Fruit fly (Drosophila melanogaster) whole organism, embryonic: Measurements from ENCODE around the gene CG1299.

ENCODE experiments used
- Adf1 ChIP-seq: fragments of 200-800 bp; sonication (Bioruptor generic); IDR thresholded peaks from 2 replicates; pipeline ENCODE4 v1.3.6; 2022; ENCODE audit warnings: missing biosample characterization, missing genetic modification characterization
- B-H2 ChIP-seq: fragments of 200-800 bp; sonication (Bioruptor generic); optimal IDR thresholded peaks from 2 replicates; lab custom pipeline; 2018; ENCODE audit warnings: missing biosample characterization, mild to moderate bottlenecking, missing genetic modification characterization
- Blimp-1 ChIP-seq: fragments of 200-800 bp; sonication (Bioruptor generic); optimal IDR thresholded peaks from 3 replicates; lab custom pipeline; 2018; ENCODE audit warnings: missing biosample characterization, missing genetic modification characterization, mild to moderate bottlenecking, moderate library complexity, missing genetic modification reagents
- BtbVII ChIP-seq: fragments of 200-800 bp; sonication (Bioruptor generic); optimal IDR thresholded peaks from 3 replicates; lab custom pipeline; 2017; ENCODE audit warnings: missing biosample characterization, mild to moderate bottlenecking, missing genetic modification characterization
- CG10366 ChIP-seq: fragments of 200-800 bp; sonication (Bioruptor generic); IDR thresholded peaks from 2 replicates; pipeline ENCODE4 v1.3.6; 2022; ENCODE audit warnings: missing biosample characterization, missing genetic modification characterization
- CG11085 ChIP-seq: fragments of 200-800 bp; sonication (Bioruptor generic); IDR thresholded peaks from 2 replicates; pipeline ENCODE4 v1.3.6; 2022; ENCODE audit warnings: missing biosample characterization, missing genetic modification characterization
- CG11093 ChIP-seq: fragments of 200-800 bp; sonication (Bioruptor generic); IDR thresholded peaks from 3 replicates; pipeline ENCODE4 v1.3.6; 2022; ENCODE audit warnings: missing biosample characterization, missing genetic modification characterization
- CG14441 ChIP-seq: fragments of 200-800 bp; sonication (Bioruptor generic); IDR thresholded peaks from 2 replicates; pipeline ENCODE4 v1.3.6; 2022; ENCODE audit warnings: missing biosample characterization, missing genetic modification characterization
- CG16779 ChIP-seq: fragments of 200-800 bp; sonication (Bioruptor generic); IDR thresholded peaks from 2 replicates; pipeline ENCODE4 v1.3.6; 2022; ENCODE audit warnings: missing biosample characterization, missing genetic modification characterization
- CG17186 ChIP-seq: fragments of 200-800 bp; sonication (Bioruptor generic); optimal IDR thresholded peaks from 3 replicates; lab custom pipeline; 2017; ENCODE audit warnings: missing biosample characterization, missing genetic modification reagents, missing genetic modification characterization
- CG2120 ChIP-seq: fragments of 200-800 bp; sonication (Bioruptor generic); optimal IDR thresholded peaks from 3 replicates; lab custom pipeline; 2016; ENCODE audit warnings: missing biosample characterization, missing genetic modification characterization
- CG2129 ChIP-seq: fragments of 200-800 bp; sonication (Bioruptor generic); IDR thresholded peaks from 2 replicates; pipeline ENCODE4 v1.3.6; 2022; ENCODE audit warnings: missing biosample characterization, missing genetic modification characterization; ENCODE audit not compliant: partially characterized antibody
- CG2712 ChIP-seq: fragments of 200-800 bp; optimal IDR thresholded peaks from 3 replicates; lab custom pipeline; 2019; ENCODE audit warnings: missing biosample characterization, mild to moderate bottlenecking, missing genetic modification characterization, moderate library complexity
- CG32532 ChIP-seq: fragments of 200-800 bp; sonication (Bioruptor generic); IDR thresholded peaks from 2 replicates; pipeline ENCODE4 v1.3.6; 2022; ENCODE audit warnings: missing biosample characterization, missing genetic modification characterization
- CG32772 ChIP-seq: fragments of 200-800 bp; sonication (Bioruptor generic); IDR thresholded peaks from 2 replicates; pipeline ENCODE4 v1.3.6; 2022; ENCODE audit warnings: missing biosample characterization, missing genetic modification characterization
- CG3407 ChIP-seq: fragments of 200-800 bp; sonication (Bioruptor generic); optimal IDR thresholded peaks from 2 replicates; lab custom pipeline; 2018; ENCODE audit warnings: missing biosample characterization, mild to moderate bottlenecking, missing genetic modification characterization
- CG3995 ChIP-seq: fragments of 200-800 bp; sonication (Bioruptor generic); optimal IDR thresholded peaks from 3 replicates; lab custom pipeline; 2016; ENCODE audit warnings: missing biosample characterization, missing genetic modification characterization
- CG4424 ChIP-seq: fragments of 200-800 bp; sonication (Bioruptor generic); optimal IDR thresholded peaks from 3 replicates; lab custom pipeline; 2016; ENCODE audit warnings: missing biosample characterization, missing genetic modification characterization
- CG4617 ChIP-seq: fragments of 200-800 bp; sonication (Bioruptor generic); optimal IDR thresholded peaks from 3 replicates; lab custom pipeline; 2016; ENCODE audit warnings: missing biosample characterization, missing genetic modification characterization, borderline replicate concordance
- CG5953 ChIP-seq: fragments of 200-800 bp; sonication (Bioruptor generic); IDR thresholded peaks from 2 replicates; pipeline ENCODE4 v1.3.6; 2022; ENCODE audit warnings: missing biosample characterization, missing genetic modification characterization
- CG6791 ChIP-seq: fragments of 200-800 bp; sonication (Bioruptor generic); IDR thresholded peaks from 3 replicates; pipeline ENCODE4 v1.3.6; 2022; ENCODE audit warnings: missing biosample characterization, missing genetic modification characterization; ENCODE audit not compliant: partially characterized antibody
- CG7839 ChIP-seq: fragments of 200-800 bp; sonication (Bioruptor generic); optimal IDR thresholded peaks from 3 replicates; lab custom pipeline; 2018; ENCODE audit warnings: missing biosample characterization, mild to moderate bottlenecking, missing genetic modification characterization, moderate library complexity
- CoRest ChIP-seq: fragments of 200-800 bp; sonication (Bioruptor generic); optimal IDR thresholded peaks from 3 replicates; lab custom pipeline; 2018; ENCODE audit warnings: missing biosample characterization, mild to moderate bottlenecking, missing genetic modification characterization, moderate library complexity
- Dref ChIP-seq: fragments of 200-800 bp; sonication (Bioruptor generic); IDR thresholded peaks from 2 replicates; pipeline ENCODE4 v1.3.6; 2022; ENCODE audit warnings: missing biosample characterization, missing genetic modification characterization
- Ets97D ChIP-seq: fragments of 200-800 bp; sonication (Bioruptor generic); optimal IDR thresholded peaks from 3 replicates; lab custom pipeline; 2016; ENCODE audit warnings: missing biosample characterization, missing genetic modification characterization
- GATAe ChIP-seq: fragments of 200-800 bp; sonication (Bioruptor generic); conservative IDR thresholded peaks from 2 replicates; pipeline ENCODE4 v1.3.6; 2022; ENCODE audit warnings: missing biosample characterization, missing genetic modification characterization
- H15 ChIP-seq: fragments of 200-800 bp; sonication (Bioruptor generic); IDR thresholded peaks from 3 replicates; pipeline ENCODE4 v1.3.6; 2022; ENCODE audit warnings: missing biosample characterization, missing genetic modification characterization
- Hand ChIP-seq: fragments of 200-800 bp; sonication (Bioruptor generic); optimal IDR thresholded peaks from 2 replicates; lab custom pipeline; 2017; ENCODE audit warnings: mild to moderate bottlenecking, missing biosample characterization, missing genetic modification reagents, missing genetic modification characterization
- Hey ChIP-seq: fragments of 200-800 bp; sonication (Bioruptor generic); optimal IDR thresholded peaks from 3 replicates; lab custom pipeline; 2018; ENCODE audit warnings: missing biosample characterization, mild to moderate bottlenecking, missing genetic modification characterization
- Ravus ChIP-seq: fragments of 200-800 bp; sonication (Bioruptor generic); IDR thresholded peaks from 2 replicates; pipeline ENCODE4 v1.3.6; 2022; ENCODE audit warnings: missing biosample characterization, missing genetic modification characterization
- al ChIP-seq: fragments of 200-800 bp; sonication (Bioruptor generic); IDR thresholded peaks from 2 replicates; pipeline ENCODE4 v1.3.6; 2022; ENCODE audit warnings: missing biosample characterization, missing genetic modification characterization
- ap ChIP-seq: fragments of 200-800 bp; sonication (Bioruptor generic); IDR thresholded peaks from 2 replicates; pipeline ENCODE4 v1.3.6; 2022; ENCODE audit warnings: missing biosample characterization, missing genetic modification characterization
- bbx ChIP-seq: fragments of 200-800 bp; sonication (Bioruptor generic); IDR thresholded peaks from 2 replicates; pipeline ENCODE4 v1.3.6; 2022; ENCODE audit warnings: missing biosample characterization, missing genetic modification characterization; ENCODE audit not compliant: partially characterized antibody
- bigmax ChIP-seq: fragments of 200-800 bp; sonication (Bioruptor generic); optimal IDR thresholded peaks from 2 replicates; lab custom pipeline; 2018; ENCODE audit warnings: missing biosample characterization, mild to moderate bottlenecking, missing genetic modification characterization
- chn ChIP-seq: fragments of 200-800 bp; sonication (Bioruptor generic); optimal IDR thresholded peaks from 2 replicates; lab custom pipeline; 2016; ENCODE audit warnings: missing biosample characterization, missing genetic modification characterization
- ci ChIP-seq: fragments of 200-800 bp; sonication (Bioruptor generic); IDR thresholded peaks from 3 replicates; pipeline ENCODE4 v1.3.6; 2022; ENCODE audit warnings: missing biosample characterization, missing genetic modification characterization
- dan ChIP-seq: fragments of 200-800 bp; sonication (Bioruptor generic); IDR thresholded peaks from 2 replicates; pipeline ENCODE4 v1.3.6; 2022; ENCODE audit warnings: missing biosample characterization, missing genetic modification characterization
- esg ChIP-seq: fragments of 200-800 bp; sonication (Bioruptor generic); conservative IDR thresholded peaks from 2 replicates; pipeline ENCODE4 v1.3.6; 2022; ENCODE audit warnings: missing biosample characterization, missing genetic modification characterization
- gce ChIP-seq: fragments of 200-800 bp; sonication (Bioruptor generic); IDR thresholded peaks from 3 replicates; pipeline ENCODE4 v1.3.6; 2022; ENCODE audit warnings: missing biosample characterization, missing genetic modification characterization
- kah ChIP-seq: fragments of 200-800 bp; sonication (Bioruptor generic); optimal IDR thresholded peaks from 2 replicates; lab custom pipeline; 2018; ENCODE audit warnings: missing biosample characterization, mild to moderate bottlenecking, missing genetic modification characterization
- knrl ChIP-seq: fragments of 200-800 bp; sonication (Bioruptor generic); IDR thresholded peaks from 3 replicates; pipeline ENCODE4 v1.3.6; 2022; ENCODE audit warnings: missing biosample characterization, missing genetic modification characterization; ENCODE audit not compliant: partially characterized antibody
- lab ChIP-seq: fragments of 200-800 bp; sonication (Bioruptor generic); optimal IDR thresholded peaks from 3 replicates; lab custom pipeline; 2017; ENCODE audit warnings: missing biosample characterization, missing genetic modification characterization, mild to moderate bottlenecking, moderate library complexity, missing genetic modification reagents
- lmd ChIP-seq: fragments of 200-800 bp; sonication (Bioruptor generic); IDR thresholded peaks from 2 replicates; pipeline ENCODE4 v1.3.6; 2022; ENCODE audit warnings: missing biosample characterization, missing genetic modification characterization
- mirr ChIP-seq: fragments of 200-800 bp; sonication (Bioruptor generic); optimal IDR thresholded peaks from 3 replicates; lab custom pipeline; 2018; ENCODE audit warnings: missing biosample characterization, mild to moderate bottlenecking, missing genetic modification characterization
- nerfin-2 ChIP-seq: fragments of 200-800 bp; sonication (Bioruptor generic); IDR thresholded peaks from 2 replicates; pipeline ENCODE4 v1.3.6; 2022; ENCODE audit warnings: missing biosample characterization, missing genetic modification characterization; ENCODE audit not compliant: partially characterized antibody
- otp ChIP-seq: fragments of 200-800 bp; sonication (Bioruptor generic); IDR thresholded peaks from 3 replicates; pipeline ENCODE4, ENCODE4 v1.3.6; 2022; ENCODE audit warnings: missing biosample characterization, missing genetic modification characterization
- phol ChIP-seq: fragments of 200-800 bp; sonication (Bioruptor generic); optimal IDR thresholded peaks from 3 replicates; lab custom pipeline; 2018; ENCODE audit warnings: missing biosample characterization, mild to moderate bottlenecking, missing genetic modification characterization, moderate library complexity
- pzg ChIP-seq: fragments of 200-800 bp; sonication (Bioruptor generic); optimal IDR thresholded peaks from 3 replicates; lab custom pipeline; 2018; ENCODE audit warnings: missing biosample characterization, mild to moderate bottlenecking, missing genetic modification characterization, moderate library complexity
- sima ChIP-seq: fragments of 200-800 bp; sonication (Bioruptor generic); optimal IDR thresholded peaks from 2 replicates; lab custom pipeline; 2016; ENCODE audit warnings: missing biosample characterization, missing genetic modification characterization
- sr ChIP-seq: fragments of 200-800 bp; sonication (Bioruptor generic); IDR thresholded peaks from 3 replicates; pipeline ENCODE4 v1.3.6; 2022; ENCODE audit warnings: missing biosample characterization, missing genetic modification characterization

CG1299 gene

dm6 chr3L:4108072-4108843 lies 40.2 kb upstream of the CG1299 start, which contains the start of gene Ack (continued):
- TF ChIP-seq Ravus (GFP tag; lab: Robert Waterston, UW), result no peak
- no peak for TF ChIP-seq CG32532 (GFP tag; lab: Robert Waterston, UW)
- peak; percentile 64 for TF ChIP-seq pzg (GFP tag; lab: Kevin White, UChicago)
- TF ChIP-seq phol, result no peak
- peak; percentile 18 for TF ChIP-seq mirr (GFP tag; lab: Kevin White, UChicago)
- TF ChIP-seq CG6791 (GFP tag; lab: Robert Waterston, UW), result peak; percentile 73
- peak; percentile 22 for TF ChIP-seq Ets97D (GFP tag; lab: Kevin White, UChicago)
- no peak for TF ChIP-seq CG10366 (GFP tag; lab: Robert Waterston, UW)
- no peak for TF ChIP-seq CG3995 (GFP tag; lab: Kevin White, UChicago)
- no peak for TF ChIP-seq Hand (GFP tag; lab: Kevin White, UChicago)
- TF ChIP-seq sima (GFP tag; lab: Kevin White, UChicago), result no peak
- TF ChIP-seq Blimp-1 (GFP tag; lab: Kevin White, UChicago), result no peak
- TF ChIP-seq Dref, result peak; percentile 78
- TF ChIP-seq knrl (GFP tag; lab: Robert Waterston, UW), result peak; percentile 80
- no peak for TF ChIP-seq al (GFP tag; lab: Robert Waterston, UW)
- no peak for TF ChIP-seq gce
- no peak for TF ChIP-seq BtbVII (GFP tag; lab: Kevin White, UChicago)
- no peak; the same call in 2 of the 3 replicates for TF ChIP-seq otp
- peak; percentile 87 for TF ChIP-seq bbx (GFP tag; lab: Robert Waterston, UW)
- peak; percentile 65 for TF ChIP-seq nerfin-2 (GFP tag; lab: Robert Waterston, UW)
- no peak for TF ChIP-seq CG11085
- no peak for TF ChIP-seq CG32772 (GFP tag; lab: Robert Waterston, UW)
- no peak for TF ChIP-seq bigmax (GFP tag; lab: Kevin White, UChicago)
- no peak for TF ChIP-seq GATAe (GFP tag; lab: Robert Waterston, UW)
- TF ChIP-seq CG16779 (GFP tag; lab: Robert Waterston, UW), result no peak
- TF ChIP-seq esg, result no peak
- TF ChIP-seq chn, result no peak
- no peak for TF ChIP-seq dan
- no peak for TF ChIP-seq CG2712
- TF ChIP-seq CG5953 (GFP tag; lab: Robert Waterston, UW), result no peak
- peak; percentile 79 for TF ChIP-seq CG2129 (GFP tag; lab: Robert Waterston, UW)
- no peak for TF ChIP-seq lab (GFP tag; lab: Kevin White, UChicago)
- no peak for TF ChIP-seq CG14441 (GFP tag; lab: Robert Waterston, UW)
- no peak for TF ChIP-seq H15
- peak; percentile 66 for TF ChIP-seq CG4617 (GFP tag; lab: Kevin White, UChicago)
- TF ChIP-seq ap, result no peak
- no peak for TF ChIP-seq CG11093 (GFP tag; lab: Robert Waterston, UW)
- TF ChIP-seq CG4424 (GFP tag; lab: Kevin White, UChicago), result no peak
- no peak for TF ChIP-seq CG7839 (tag; lab: Kevin White, UChicago)
- TF ChIP-seq Adf1, result peak; percentile 95
- no peak for TF ChIP-seq Hey (tag; lab: Kevin White, UChicago)
- 0 out of 3 replicates have a peak, but pooled peaks have one; percentile 23 for TF ChIP-seq ci (GFP tag; lab: Robert Waterston, UW)
- no peak for TF ChIP-seq B-H2
- TF ChIP-seq lmd (GFP tag; lab: Robert Waterston, UW), result no peak
- peak; percentile 40; the same call in 1 of the 3 replicates for TF ChIP-seq sr (GFP tag; lab: Robert Waterston, UW)
- TF ChIP-seq kah (GFP tag; lab: Kevin White, UChicago), result no peak
- TF ChIP-seq CG2120 (GFP tag; lab: Kevin White, UChicago), result no peak
- TF ChIP-seq CG17186 (GFP tag; lab: Kevin White, UChicago), result peak; percentile 43
- no peak for TF ChIP-seq CG3407 (GFP tag; lab: Kevin White, UChicago)
- no peak for TF ChIP-seq CoRest (tag; lab: Kevin White, UChicago)
